Worm (Caenorhabditis elegans) whole organism, late embryonic: ENCODE results near the gene sre-12.

ENCODE experiments used
- F13H6.1 ChIP-seq: sonication (generic microtip); optimal IDR thresholded peaks from 2 replicates; lab custom pipeline; 2016; ENCODE audit warnings: missing genetic modification characterization, missing compliant biosample characterization
- dmd-4 ChIP-seq: sonication (generic microtip); optimal IDR thresholded peaks from 2 replicates; lab custom pipeline; 2016; ENCODE audit warnings: borderline replicate concordance, missing genetic modification characterization, missing compliant biosample characterization
- ets-4 ChIP-seq: sonication (generic microtip); optimal IDR thresholded peaks from 2 replicates; lab custom pipeline; 2016; ENCODE audit warnings: missing genetic modification characterization, missing compliant biosample characterization
- pqm-1 ChIP-seq: sonication (generic microtip); optimal IDR thresholded peaks from 2 replicates; lab custom pipeline; 2016; ENCODE audit warnings: missing genetic modification characterization, missing compliant biosample characterization
- pros-1 ChIP-seq: fragments of 150-350 bp; optimal IDR thresholded peaks from 2 replicates; lab custom pipeline; 2014; ENCODE audit warnings: missing biosample characterization, missing genetic modification reagents, missing genetic modification characterization
- tbx-2 ChIP-seq: sonication (generic microtip); optimal IDR thresholded peaks from 2 replicates; lab custom pipeline; 2016; ENCODE audit warnings: missing genetic modification characterization, missing compliant biosample characterization

ce11 chrV:7017059-7017458 lies 38.1 kb upstream of the sre-12 start, which contains the start of gene srsx-32:
- TF ChIP-seq tbx-2 (tag; lab: Kevin White, UChicago) (no peak), ets-4 (tag; lab: Kevin White, UChicago) (no peak), dmd-4 (tag; lab: Kevin White, UChicago) (no peak), pros-1 (tag; lab: Kevin White, UChicago) (no peak), pqm-1 (no peak), F13H6.1 (tag; lab: Kevin White, UChicago) (no peak)
